Worm (Caenorhabditis elegans) whole organism, L1 larva: ENCODE data around the gene fbxl-2.

Experiments used
- aha-1 ChIP-seq: fragments of 150-350 bp; optimal IDR thresholded peaks from 2 replicates; lab custom pipeline; 2014; ENCODE audit warnings: missing biosample characterization, missing genetic modification characterization
- ama-1 ChIP-seq: fragments of 150-350 bp; optimal IDR thresholded peaks from 2 replicates; lab custom pipeline; 2014
- lir-3 ChIP-seq: sonication (generic microtip); optimal IDR thresholded peaks from 2 replicates; lab custom pipeline; 2016; ENCODE audit warnings: mild to moderate bottlenecking, missing genetic modification characterization, moderate library complexity, missing compliant biosample characterization; ENCODE audit not compliant: poor library complexity
- nhr-12 ChIP-seq: sonication (generic microtip); optimal IDR thresholded peaks from 2 replicates; lab custom pipeline; 2017; ENCODE audit warnings: missing biosample characterization, missing genetic modification characterization
- pqm-1 ChIP-seq: sonication (generic microtip); optimal IDR thresholded peaks from 3 replicates; lab custom pipeline; 2017; ENCODE audit warnings: missing biosample characterization, missing genetic modification characterization
- sptf-1 ChIP-seq: fragments of 150-350 bp; optimal IDR thresholded peaks from 2 replicates; lab custom pipeline; 2014; ENCODE audit warnings: missing biosample characterization, missing genetic modification characterization
- unc-62 ChIP-seq: fragments of 150-350 bp; optimal IDR thresholded peaks from 2 replicates; lab custom pipeline; 2014; ENCODE audit warnings: missing biosample characterization, missing genetic modification reagents, missing genetic modification characterization
- unc-86 ChIP-seq: sonication (generic microtip); optimal IDR thresholded peaks from 2 replicates; lab custom pipeline; 2016; ENCODE audit warnings: missing genetic modification characterization, missing compliant biosample characterization
- ztf-11 ChIP-seq, 2 experiments: sonication (generic microtip); optimal IDR thresholded peaks; 2 replicates each; lab custom pipeline; 2016 to 2017; ENCODE audit warnings: missing genetic modification characterization in 2 of 2, missing biosample characterization in 1 of 2, missing compliant biosample characterization in 1 of 2

ce11 chrIII:4740820-4741219 lies 16.2 kb upstream of the fbxl-2 start:
- no peak for TF ChIP-seq pqm-1 (tag; lab: Kevin White, UChicago)
- no peak for TF ChIP-seq unc-62 (GFP tag; lab: Kevin White, UChicago)
- TF ChIP-seq aha-1, result no peak
- TF ChIP-seq unc-86 (tag; lab: Kevin White, UChicago), result no peak
- TF ChIP-seq lir-3 (tag; lab: Kevin White, UChicago), result no peak
- TF ChIP-seq ztf-11 (tag; optimal IDR thresholded peaks at IDR 0.05; lab: Kevin White, UChicago), result no peak
- TF ChIP-seq sptf-1 (tag; lab: Kevin White, UChicago), result no peak
- no peak for TF ChIP-seq ama-1
- no peak for TF ChIP-seq nhr-12 (tag; lab: Kevin White, UChicago)
